Worm (Caenorhabditis elegans) whole organism, L2 larva: ENCODE measurements around the gene Y42H9AR.1.

Experiments
- R02D3.7 ChIP-seq: fragments of 150-350 bp; optimal IDR thresholded peaks from 2 replicates; lab custom pipeline; 2014; ENCODE audit warnings: missing biosample characterization, missing genetic modification characterization
- alr-1 ChIP-seq: fragments of 150-350 bp; optimal IDR thresholded peaks from 2 replicates; lab custom pipeline; 2014; ENCODE audit warnings: missing biosample characterization, missing genetic modification characterization
- aly-2 ChIP-seq: fragments of 150-350 bp; optimal IDR thresholded peaks from 2 replicates; lab custom pipeline; 2014; ENCODE audit warnings: missing biosample characterization, missing genetic modification characterization
- ama-1 ChIP-seq: fragments of 150-350 bp; optimal IDR thresholded peaks from 2 replicates; lab custom pipeline; 2018; ENCODE audit warnings: inconsistent platforms
- blmp-1 ChIP-seq: sonication (generic microtip); optimal IDR thresholded peaks from 2 replicates; lab custom pipeline; 2017; ENCODE audit warnings: missing genetic modification characterization, mild to moderate bottlenecking, missing compliant biosample characterization, antibody characterized with exemption, moderate library complexity; ENCODE audit not compliant: insufficient read depth
- dmd-4 ChIP-seq: sonication (generic microtip); optimal IDR thresholded peaks from 2 replicates; lab custom pipeline; 2017; ENCODE audit warnings: missing biosample characterization, missing genetic modification characterization
- egl-27 ChIP-seq: sonication (generic microtip); optimal IDR thresholded peaks from 3 replicates; lab custom pipeline; 2017; ENCODE audit warnings: missing biosample characterization, missing genetic modification reagents, missing genetic modification characterization
- elt-1 ChIP-seq: fragments of 150-350 bp; optimal IDR thresholded peaks from 2 replicates; lab custom pipeline; 2014; ENCODE audit warnings: missing biosample characterization, missing genetic modification characterization
- elt-3 ChIP-seq: sonication (generic microtip); optimal IDR thresholded peaks from 2 replicates; lab custom pipeline; 2017; ENCODE audit warnings: missing biosample characterization, missing genetic modification characterization
- fos-1 ChIP-seq: fragments of 150-350 bp; optimal IDR thresholded peaks from 2 replicates; lab custom pipeline; 2014; ENCODE audit warnings: missing biosample characterization, missing genetic modification characterization
- gmeb-1 ChIP-seq: fragments of 150-350 bp; optimal IDR thresholded peaks from 2 replicates; lab custom pipeline; 2014; ENCODE audit warnings: missing biosample characterization, missing genetic modification characterization
- lin-11 ChIP-seq: fragments of 150-350 bp; sonication (generic microtip); optimal IDR thresholded peaks from 2 replicates; lab custom pipeline; 2014; ENCODE audit warnings: missing biosample characterization, missing genetic modification characterization, inconsistent platforms, mixed read lengths
- lin-39 ChIP-seq: fragments of 150-350 bp; optimal IDR thresholded peaks from 2 replicates; lab custom pipeline; 2014; ENCODE audit warnings: missing biosample characterization, missing genetic modification reagents, missing genetic modification characterization
- mab-5 ChIP-seq: fragments of 150-350 bp; optimal IDR thresholded peaks from 2 replicates; lab custom pipeline; 2014; ENCODE audit warnings: missing biosample characterization, missing genetic modification characterization
- mbf-1 ChIP-seq: sonication (generic microtip); optimal IDR thresholded peaks from 2 replicates; lab custom pipeline; 2017; ENCODE audit warnings: missing biosample characterization, missing genetic modification characterization
- mdl-1 ChIP-seq, 2 experiments: fragments of 150-350 bp in 1 of 2; sonication (generic microtip) in 1 of 2; optimal IDR thresholded peaks; 2 replicates each; lab custom pipeline; 2017; ENCODE audit warnings: missing biosample characterization in 2 of 2, missing genetic modification characterization in 2 of 2
- nhr-12 ChIP-seq: fragments of 150-350 bp; optimal IDR thresholded peaks from 2 replicates; lab custom pipeline; 2014; ENCODE audit warnings: missing biosample characterization, missing genetic modification characterization
- nhr-21 ChIP-seq: fragments of 150-350 bp; optimal IDR thresholded peaks from 2 replicates; lab custom pipeline; 2014; ENCODE audit warnings: missing biosample characterization, missing genetic modification characterization
- nhr-23 ChIP-seq: fragments of 150-350 bp; optimal IDR thresholded peaks from 2 replicates; lab custom pipeline; 2014; ENCODE audit warnings: missing biosample characterization, missing genetic modification reagents, missing genetic modification characterization
- nhr-25 ChIP-seq: fragments of 150-350 bp; sonication (generic microtip); optimal IDR thresholded peaks from 3 replicates; lab custom pipeline; 2014; ENCODE audit warnings: missing biosample characterization, missing genetic modification characterization
- nhr-77 ChIP-seq: fragments of 150-350 bp; optimal IDR thresholded peaks from 2 replicates; lab custom pipeline; 2014; ENCODE audit warnings: missing biosample characterization, missing genetic modification characterization
- peb-1 ChIP-seq: fragments of 150-350 bp; optimal IDR thresholded peaks from 2 replicates; lab custom pipeline; 2014; ENCODE audit warnings: missing biosample characterization, missing genetic modification characterization
- skn-1 ChIP-seq: sonication (generic microtip); optimal IDR thresholded peaks from 2 replicates; lab custom pipeline; 2017; ENCODE audit warnings: missing biosample characterization, missing genetic modification characterization
- sma-3 ChIP-seq: sonication (generic microtip); optimal IDR thresholded peaks from 2 replicates; lab custom pipeline; 2016; ENCODE audit warnings: missing genetic modification reagents, missing genetic modification characterization, missing compliant biosample characterization
- sma-9 ChIP-seq, 2 experiments: fragments of 150-350 bp in 1 of 2; sonication (generic microtip) in 1 of 2; optimal IDR thresholded peaks; 2 replicates each; lab custom pipeline; 2014 to 2016; ENCODE audit warnings: missing genetic modification characterization in 2 of 2, mild to moderate bottlenecking in 1 of 2, missing biosample characterization in 1 of 2, missing compliant biosample characterization in 1 of 2, missing genetic modification reagents in 1 of 2, moderate library complexity in 1 of 2
- snpc-4 ChIP-seq: fragments of 150-350 bp; optimal IDR thresholded peaks from 2 replicates; lab custom pipeline; 2014; ENCODE audit warnings: missing biosample characterization, missing genetic modification characterization
- unc-39 ChIP-seq: fragments of 150-350 bp; optimal IDR thresholded peaks from 2 replicates; lab custom pipeline; 2014; ENCODE audit warnings: missing biosample characterization, missing genetic modification characterization
- unc-55 ChIP-seq: fragments of 150-350 bp; sonication (generic microtip); optimal IDR thresholded peaks from 3 replicates; lab custom pipeline; 2014; ENCODE audit warnings: missing biosample characterization, missing genetic modification reagents, missing genetic modification characterization
- unc-62 ChIP-seq: fragments of 150-350 bp; optimal IDR thresholded peaks from 2 replicates; lab custom pipeline; 2014; ENCODE audit warnings: missing biosample characterization, missing genetic modification reagents, missing genetic modification characterization
- ztf-4 ChIP-seq: fragments of 150-350 bp; optimal IDR thresholded peaks from 2 replicates; lab custom pipeline; 2014; ENCODE audit warnings: missing biosample characterization, missing genetic modification characterization

Gene Y42H9AR.1

DNA sequence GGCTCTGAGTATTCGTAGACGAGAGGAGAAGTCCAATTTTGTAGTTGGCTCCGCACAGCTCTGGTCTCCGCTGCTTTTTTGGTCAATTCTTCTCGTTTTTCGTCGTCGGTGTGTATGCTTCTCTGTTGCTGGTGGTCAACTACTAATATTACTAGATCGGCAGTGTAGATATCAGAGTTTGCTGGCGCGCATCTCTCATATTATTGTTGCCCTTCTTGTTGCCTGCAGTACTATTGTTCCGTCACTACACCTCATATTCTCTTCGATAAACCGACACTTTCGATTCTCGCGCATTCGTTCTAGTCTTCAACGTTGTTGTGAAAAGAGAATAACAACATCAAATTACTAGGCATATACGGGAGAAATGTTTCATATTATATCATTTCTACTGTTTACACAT is 33.0 kb upstream of the Y42H9AR.1 start:
- no peak for TF ChIP-seq ztf-4 (tag; lab: Kevin White, UChicago)
- TF ChIP-seq mdl-1 (tag; optimal IDR thresholded peaks at IDR 0.05; lab: Kevin White, UChicago): no peak
- no peak for TF ChIP-seq nhr-21 (tag; lab: Kevin White, UChicago)
- no peak for TF ChIP-seq unc-55

DNA sequence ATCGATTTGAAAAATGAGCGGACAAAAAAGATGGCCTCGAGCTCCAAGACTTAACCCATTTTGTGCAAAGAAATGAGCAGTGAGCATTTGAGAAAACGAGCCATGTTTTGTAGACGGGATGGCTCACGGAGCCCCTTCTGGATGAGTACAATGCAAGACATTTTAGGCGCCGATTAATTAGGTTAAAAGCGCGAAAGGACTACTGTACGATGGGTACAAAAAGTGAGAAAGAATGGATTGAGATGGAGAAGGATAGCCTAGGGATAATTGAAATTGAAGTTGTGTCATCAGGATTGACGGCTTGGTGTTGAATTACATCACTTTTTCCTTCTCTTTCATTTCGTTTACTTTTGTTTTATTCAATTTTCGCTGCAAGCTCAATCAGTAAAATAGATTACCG is 32.4 kb upstream of the Y42H9AR.1 start:
- TF ChIP-seq lin-11 (tag; lab: Kevin White, UChicago): no peak
- no peak for TF ChIP-seq unc-39 (tag; lab: Kevin White, UChicago)
- no peak for TF ChIP-seq R02D3.7 (tag; lab: Kevin White, UChicago)
- no peak for TF ChIP-seq nhr-23 (tag; lab: Kevin White, UChicago)
- no peak for TF ChIP-seq unc-55
- TF ChIP-seq nhr-12: no peak
- no peak for TF ChIP-seq alr-1
- TF ChIP-seq mab-5 (tag; lab: Kevin White, UChicago): no peak
- TF ChIP-seq sma-9 (GFP tag; optimal IDR thresholded peaks at IDR 0.05; lab: Kevin White, UChicago): no peak
- TF ChIP-seq sma-9 (tag; optimal IDR thresholded peaks at IDR 0.05; lab: Kevin White, UChicago): no peak

ce11 chrIV:8086552-8086951 is 26.6 kb upstream of the Y42H9AR.1 start, which contains the start of gene nsy-7:
TSS of gene nsy-7 (minus strand) at chrIV:8086652.
- TF ChIP-seq ztf-4 (tag; lab: Kevin White, UChicago): no peak
- peak; percentile 0 for TF ChIP-seq fos-1

DNA sequence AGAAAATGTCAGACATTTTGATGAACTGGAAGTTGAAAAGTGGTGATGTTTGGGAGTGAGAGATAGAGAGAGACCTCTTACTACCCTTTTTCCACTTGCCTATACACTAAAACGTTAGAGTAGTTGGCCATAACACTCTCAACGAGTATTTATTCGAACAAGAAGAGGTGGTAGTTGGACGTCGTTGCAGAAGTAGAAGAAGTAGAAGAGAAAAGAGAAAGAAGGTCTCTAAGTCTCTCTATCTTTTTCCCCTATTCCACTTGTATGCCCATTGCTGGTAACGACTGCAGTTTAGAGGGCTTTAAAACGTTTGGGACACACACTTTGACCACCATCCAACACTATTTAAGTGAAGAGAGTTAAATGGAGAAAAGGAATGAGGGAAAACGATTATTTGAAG is 21.7 kb upstream of the Y42H9AR.1 start:
- TF ChIP-seq dmd-4: no peak

DNA sequence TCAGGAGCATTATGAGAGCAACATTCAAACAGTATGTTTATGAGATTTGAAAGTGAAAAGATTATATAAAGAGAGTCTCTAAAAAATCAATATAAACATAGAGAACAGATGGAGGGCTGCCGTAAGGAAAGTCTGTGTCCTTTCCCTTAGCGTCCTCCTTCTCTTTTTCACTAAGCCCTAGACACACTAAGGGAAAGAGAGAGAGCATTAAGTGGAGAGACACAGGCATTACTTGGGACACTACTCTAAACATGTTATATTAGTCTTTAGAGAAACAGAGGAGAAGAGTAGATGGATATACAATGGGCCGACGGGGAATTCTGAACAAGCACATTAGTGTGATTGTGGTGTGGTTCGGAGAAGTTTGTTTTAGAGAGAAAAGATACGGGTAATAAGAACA is 16.8 kb upstream of the Y42H9AR.1 start:
- TF ChIP-seq unc-39 (tag; lab: Kevin White, UChicago) (no peak), gmeb-1 (tag; lab: Kevin White, UChicago) (no peak), elt-1 (tag; lab: Kevin White, UChicago) (no peak), nhr-77 (no peak), blmp-1 (tag; lab: Kevin White, UChicago) (no peak)

DNA sequence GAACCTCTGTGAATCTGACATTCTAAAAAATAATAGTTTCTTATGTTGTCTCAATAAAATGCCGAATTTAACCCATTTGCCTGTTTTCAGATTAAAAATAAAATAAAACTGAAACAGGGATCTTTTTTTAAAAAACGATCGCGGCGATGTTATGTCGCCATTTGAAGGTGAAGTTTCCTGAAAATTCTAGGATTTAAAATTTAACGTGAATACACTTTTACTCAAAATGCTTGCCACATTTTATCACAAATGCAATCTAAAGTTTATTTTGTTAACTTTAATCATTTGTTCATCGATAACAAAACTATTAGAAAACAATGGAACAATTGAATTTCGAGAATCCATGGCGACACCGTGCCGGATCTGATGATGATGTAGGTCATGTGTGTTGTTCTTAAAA is 13.6 kb upstream of the Y42H9AR.1 start, which contains the start of gene Y42H9AR.2:
Gene Y42H9AR.2, plus strand, starts transcription at position 301 of the 400 bp plus-strand sequence.
- TF ChIP-seq mbf-1 (tag; lab: Kevin White, UChicago): no peak
- TF ChIP-seq blmp-1 (tag; lab: Kevin White, UChicago): no peak
- TF ChIP-seq R02D3.7 (tag; lab: Kevin White, UChicago): no peak
- TF ChIP-seq lin-39 (tag; lab: Kevin White, UChicago): no peak
- no peak for TF ChIP-seq skn-1 (tag; lab: Kevin White, UChicago)
- TF ChIP-seq unc-62 (GFP tag; lab: Kevin White, UChicago): no peak
- no peak for TF ChIP-seq nhr-25 (tag; lab: Kevin White, UChicago)
- TF ChIP-seq fos-1: no peak
- TF ChIP-seq elt-3: no peak
- no peak for TF ChIP-seq sma-3 (GFP tag; lab: Kevin White, UChicago)
- TF ChIP-seq nhr-12: no peak
- no peak for TF ChIP-seq peb-1 (tag; lab: Kevin White, UChicago)
- TF ChIP-seq alr-1: no peak
- no peak for TF ChIP-seq ama-1 (lab: Kevin White, UChicago)
- TF ChIP-seq mdl-1 (tag; optimal IDR thresholded peaks at IDR 0.05; lab: Kevin White, UChicago): no peak
- no peak for TF ChIP-seq snpc-4 (tag; lab: Kevin White, UChicago)
- TF ChIP-seq nhr-21 (tag; lab: Kevin White, UChicago): no peak
- TF ChIP-seq aly-2 (tag; lab: Kevin White, UChicago): no peak

- TF ChIP-seq fos-1 (peak; percentile 42), egl-27 (tag; lab: Kevin White, UChicago) (no peak)
These were observed 11.0 kb upstream of the Y42H9AR.1 start, which contains the start of gene Y42H9AR.5 for ce11 chrIV:8102231-8102630. TSS of gene Y42H9AR.5 (plus strand) at chrIV:8102531.
